Fruit fly (Drosophila melanogaster): ENCODE data around the gene FoxK.
A peak's percentile ranks its signal among the peaks of the same experiment; 100 is the strongest.

The FoxK gene

DNA sequence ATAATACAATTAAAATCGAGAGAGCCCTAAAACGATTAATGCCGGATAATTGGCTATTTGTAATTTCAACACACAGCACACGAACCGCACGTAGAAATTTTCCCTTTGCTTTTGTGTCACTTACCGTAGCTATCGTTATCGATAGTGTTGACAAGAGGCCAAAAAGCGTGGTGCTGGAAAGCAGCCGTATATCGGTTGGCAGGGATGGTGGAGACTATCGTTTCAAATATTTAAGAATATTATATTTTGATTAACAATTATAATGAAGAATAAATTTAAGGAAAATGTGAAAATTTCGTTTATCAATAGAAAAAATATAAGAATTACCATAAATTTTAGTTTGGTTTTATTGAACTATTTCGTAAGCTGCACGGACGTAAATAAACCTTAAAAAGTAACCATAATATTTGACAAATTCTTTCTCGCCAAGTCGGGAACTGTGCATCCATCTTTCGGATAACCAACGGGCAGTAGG, 27.5 kb downstream of the FoxK start, which contains the start of gene JIL-1 (continued):
- TF ChIP-seq Hr39 (GFP tag; optimal IDR thresholded peaks at IDR 0.05), result peak; percentile 48
- TF ChIP-seq CG3032 (tag; optimal IDR thresholded peaks at IDR 0.05), result peak; percentile 48
- no peak for TF ChIP-seq fd59A (GFP tag; optimal IDR thresholded peaks at IDR 0.05)
- TF ChIP-seq CG31627 (GFP tag; optimal IDR thresholded peaks at IDR 0.05), result peak; percentile 56
- TF ChIP-seq Sox15 (GFP tag; optimal IDR thresholded peaks at IDR 0.05), result peak; percentile 23
- TF ChIP-seq CG16779 (tag; optimal IDR thresholded peaks at IDR 0.05), result no peak
- TF ChIP-seq spab (GFP tag; optimal IDR thresholded peaks at IDR 0.05), result no peak
- no peak for TF ChIP-seq CG4318 (GFP tag; optimal IDR thresholded peaks at IDR 0.05)
- TF ChIP-seq Sox102F (GFP tag; optimal IDR thresholded peaks at IDR 0.05), result peak; percentile 62
- no peak for TF ChIP-seq fd85E (GFP tag; optimal IDR thresholded peaks at IDR 0.05)
- TF ChIP-seq Ets96B (tag; optimal IDR thresholded peaks at IDR 0.05), result peak; percentile 1
- no peak for TF ChIP-seq CG6276 (GFP tag; optimal IDR thresholded peaks at IDR 0.05)
- TF ChIP-seq CG34406 (GFP tag; optimal IDR thresholded peaks at IDR 0.05), result peak; percentile 2
- peak; percentile 9 for TF ChIP-seq fkh (GFP tag; optimal IDR thresholded peaks at IDR 0.05)
- peak; percentile 51 for TF ChIP-seq cyc (GFP tag; optimal IDR thresholded peaks at IDR 0.05)
- TF ChIP-seq CG3919 (GFP tag; optimal IDR thresholded peaks at IDR 0.05), result peak; percentile 57
- TF ChIP-seq CG6808 (GFP tag; optimal IDR thresholded peaks at IDR 0.05), result no peak
- TF ChIP-seq CG6792 (GFP tag; optimal IDR thresholded peaks at IDR 0.05), result peak; percentile 1
- peak; percentile 25 for TF ChIP-seq CG10669 (GFP tag; optimal IDR thresholded peaks at IDR 0.05)
- no peak for TF ChIP-seq CG1621 (tag; optimal IDR thresholded peaks at IDR 0.05)
- peak; percentile 39 for TF ChIP-seq acj6 (GFP tag; optimal IDR thresholded peaks at IDR 0.05)
- peak; percentile 41 for TF ChIP-seq achi (GFP tag; optimal IDR thresholded peaks at IDR 0.05)
- no peak for TF ChIP-seq CG8119 (GFP tag; IDR thresholded peaks at IDR 0.05)
- TF ChIP-seq Met (GFP tag; optimal IDR thresholded peaks at IDR 0.05), result peak; percentile 53

DNA sequence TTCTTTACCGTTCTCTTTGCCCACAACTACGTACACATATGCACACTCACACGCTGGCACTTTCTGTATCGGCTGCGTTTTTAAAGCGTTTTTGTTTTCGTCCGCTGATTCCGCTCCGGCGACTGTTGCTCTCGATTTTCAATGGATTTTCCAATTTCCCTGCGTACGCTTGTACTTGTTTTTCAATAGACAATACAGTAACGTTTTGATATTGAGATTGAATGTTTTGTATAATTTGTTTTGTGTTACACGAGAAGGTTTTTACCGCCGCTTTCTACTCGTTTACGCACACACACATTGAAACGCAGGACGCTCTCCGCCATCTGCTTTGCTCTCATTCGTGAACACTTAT, 28.0 kb downstream of the FoxK start:
- TF ChIP-seq Gug (GFP tag; IDR thresholded peaks at IDR 0.05), result no peak
- TF ChIP-seq vri (GFP tag; optimal IDR thresholded peaks at IDR 0.05), result peak; percentile 28

DNA sequence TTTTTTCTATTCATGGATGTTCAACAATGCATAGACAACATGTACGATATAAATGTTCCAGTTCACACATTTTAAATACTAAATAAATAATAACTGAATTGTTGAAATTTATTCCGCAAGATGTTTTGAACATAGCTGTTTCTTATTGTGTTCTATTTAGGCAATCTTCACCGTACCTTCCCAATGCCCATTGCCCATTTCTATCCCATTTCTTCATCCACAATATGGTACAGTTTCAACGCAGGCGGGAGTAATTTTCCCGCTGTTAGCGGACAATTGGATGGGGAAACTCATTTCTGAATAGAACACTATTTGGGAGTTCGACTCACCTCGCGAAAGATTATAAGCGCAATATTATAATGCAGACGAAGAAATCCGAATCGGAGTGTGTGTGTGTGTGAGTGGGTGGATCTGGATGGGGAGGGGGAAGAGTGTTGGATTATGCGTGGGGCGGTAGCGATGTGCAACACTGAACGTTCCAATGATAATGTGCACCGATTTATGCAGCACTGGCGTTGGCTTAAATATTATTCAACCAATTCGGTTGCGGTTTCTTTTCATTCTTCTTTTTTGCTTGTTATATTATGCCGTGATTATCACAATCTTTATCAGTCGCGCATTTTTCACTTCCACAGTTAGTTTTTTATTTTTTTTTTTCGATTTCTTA, 28.5 kb downstream of the FoxK start:
- TF ChIP-seq Sox15 (GFP tag; optimal IDR thresholded peaks at IDR 0.05), result peak; percentile 14
- peak; percentile 33 for TF ChIP-seq CG10669 (GFP tag; optimal IDR thresholded peaks at IDR 0.05)
- no peak for TF ChIP-seq dsx (GFP tag; optimal IDR thresholded peaks at IDR 0.05; ENCODE audit: poor library complexity, severe bottlenecking)
- TF ChIP-seq ss (GFP tag; optimal IDR thresholded peaks at IDR 0.05), result peak; percentile 21 to 52
- TF ChIP-seq CG6854 (GFP tag; optimal IDR thresholded peaks at IDR 0.05), result peak; percentile 18
- peak; percentile 48 for TF ChIP-seq CG9139 (GFP tag; optimal IDR thresholded peaks at IDR 0.05)
- TF ChIP-seq Eip78C (GFP tag), result peak; percentile 84
- TF ChIP-seq cyc (GFP tag; optimal IDR thresholded peaks at IDR 0.05), result peak; percentile 73
- peak; percentile 79 for TF ChIP-seq CG3919 (GFP tag; optimal IDR thresholded peaks at IDR 0.05)
- peak; percentile 66 for TF ChIP-seq pdm3 (GFP tag; optimal IDR thresholded peaks at IDR 0.05)
- TF ChIP-seq CG32006 (GFP tag; optimal IDR thresholded peaks at IDR 0.05), result peak; percentile 37
- peak; percentile 95 for TF ChIP-seq vri (GFP tag; optimal IDR thresholded peaks at IDR 0.05)
- peak; percentile 9 for TF ChIP-seq Lpt (GFP tag; optimal IDR thresholded peaks at IDR 0.05)
- TF ChIP-seq achi (GFP tag; optimal IDR thresholded peaks at IDR 0.05), result peak; percentile 54
- no peak for TF ChIP-seq Eip93F (GFP tag; optimal IDR thresholded peaks at IDR 0.05)
- peak; percentile 72 for TF ChIP-seq CG6163 (GFP tag; IDR thresholded peaks at IDR 0.05)
- TF ChIP-seq CG15336 (GFP tag; IDR thresholded peaks at IDR 0.05), result 0 out of 2 replicates have a peak, but pooled peaks have one; percentile 28
- TF ChIP-seq esn (GFP tag; optimal IDR thresholded peaks at IDR 0.05), result peak; percentile 74
- TF ChIP-seq CG4318 (GFP tag; optimal IDR thresholded peaks at IDR 0.05), result no peak
- peak; percentile 67 for TF ChIP-seq OdsH (GFP tag; optimal IDR thresholded peaks at IDR 0.05)
- TF ChIP-seq Met (GFP tag; optimal IDR thresholded peaks at IDR 0.05), result peak; percentile 71
- no peak for TF ChIP-seq CG6276 (GFP tag; optimal IDR thresholded peaks at IDR 0.05)
- TF ChIP-seq fkh (GFP tag; optimal IDR thresholded peaks at IDR 0.05), result peak; percentile 42
- peak; percentile 70 for TF ChIP-seq Sox14 (GFP tag; optimal IDR thresholded peaks at IDR 0.05)
- TF ChIP-seq Hr39 (GFP tag; optimal IDR thresholded peaks at IDR 0.05), result peak; percentile 59
- no peak for TF ChIP-seq Hr38 (GFP tag; optimal IDR thresholded peaks at IDR 0.05)
- TF ChIP-seq Eip75B (GFP tag; optimal IDR thresholded peaks at IDR 0.05), result peak; percentile 58
- TF ChIP-seq net (GFP tag; optimal IDR thresholded peaks at IDR 0.05), result peak; percentile 45
- TF ChIP-seq salr (GFP tag; optimal IDR thresholded peaks at IDR 0.05), result peak; percentile 7 to 28
- TF ChIP-seq CG8319 (GFP tag; optimal IDR thresholded peaks at IDR 0.05), result peak; percentile 59
- TF ChIP-seq acj6 (GFP tag; optimal IDR thresholded peaks at IDR 0.05), result peak; percentile 57
- no peak for TF ChIP-seq fd59A (GFP tag; optimal IDR thresholded peaks at IDR 0.05)
- TF ChIP-seq fd85E (GFP tag; optimal IDR thresholded peaks at IDR 0.05), result peak; percentile 40
